Fruit fly (Drosophila melanogaster) whole organism, embryonic: ENCODE results near the gene Prp3.

ENCODE experiments used
- CG10147 ChIP-seq: fragments of 200-800 bp; sonication (Bioruptor generic); optimal IDR thresholded peaks from 2 replicates; lab custom pipeline; 2019; ENCODE audit warnings: missing biosample characterization, mild to moderate bottlenecking, missing genetic modification characterization, moderate library complexity
- CG10565 ChIP-seq: fragments of 200-800 bp; sonication (Bioruptor generic); optimal IDR thresholded peaks from 3 replicates; lab custom pipeline; 2016; ENCODE audit warnings: missing biosample characterization, mild to moderate bottlenecking, missing genetic modification characterization
- CG12104 ChIP-seq: fragments of 200-800 bp; sonication (Bioruptor generic); optimal IDR thresholded peaks from 3 replicates; lab custom pipeline; 2016; ENCODE audit warnings: missing biosample characterization, missing genetic modification characterization
- CG12155 ChIP-seq: fragments of 200-800 bp; sonication (Bioruptor generic); optimal IDR thresholded peaks from 3 replicates; lab custom pipeline; 2016; ENCODE audit warnings: missing biosample characterization, missing genetic modification characterization
- CG1233 ChIP-seq: fragments of 200-800 bp; sonication (Bioruptor generic); optimal IDR thresholded peaks from 4 replicates; lab custom pipeline; 2018; ENCODE audit warnings: missing biosample characterization, mild to moderate bottlenecking, missing genetic modification characterization
- CG13424 ChIP-seq: fragments of 200-800 bp; sonication (Bioruptor generic); optimal IDR thresholded peaks from 2 replicates; lab custom pipeline; 2019; ENCODE audit warnings: missing biosample characterization, mild to moderate bottlenecking, missing genetic modification characterization, moderate library complexity
- CG14860 ChIP-seq: fragments of 200-800 bp; sonication (Bioruptor generic); IDR thresholded peaks from 3 replicates; pipeline ENCODE4 v1.3.6; 2022; ENCODE audit warnings: missing biosample characterization, missing genetic modification characterization; ENCODE audit not compliant: partially characterized antibody
- CG1647 ChIP-seq: fragments of 200-800 bp; sonication (Bioruptor generic); optimal IDR thresholded peaks from 3 replicates; lab custom pipeline; 2016; ENCODE audit warnings: missing biosample characterization, missing genetic modification characterization
- CG16779 ChIP-seq: fragments of 200-800 bp; sonication (Bioruptor generic); IDR thresholded peaks from 2 replicates; pipeline ENCODE4 v1.3.6; 2022; ENCODE audit warnings: missing biosample characterization, missing genetic modification characterization
- CG4730 ChIP-seq: fragments of 200-800 bp; sonication (Bioruptor generic); IDR thresholded peaks from 2 replicates; pipeline ENCODE4 v1.3.6; 2022; ENCODE audit warnings: missing biosample characterization, missing genetic modification characterization
- CG6654 ChIP-seq: fragments of 200-800 bp; sonication (Bioruptor generic); optimal IDR thresholded peaks from 2 replicates; lab custom pipeline; 2017; ENCODE audit warnings: missing biosample characterization, mild to moderate bottlenecking, missing genetic modification characterization
- CG6683 ChIP-seq: fragments of 200-800 bp; sonication (Bioruptor generic); optimal IDR thresholded peaks from 2 replicates; lab custom pipeline; 2017; ENCODE audit warnings: missing biosample characterization, mild to moderate bottlenecking, missing genetic modification characterization, missing genetic modification reagents
- CG6689 ChIP-seq: fragments of 200-800 bp; sonication (Bioruptor generic); IDR thresholded peaks from 2 replicates; pipeline ENCODE4 v1.3.6; 2022; ENCODE audit warnings: missing biosample characterization, missing genetic modification characterization
- CG6791 ChIP-seq: fragments of 200-800 bp; sonication (Bioruptor generic); IDR thresholded peaks from 3 replicates; pipeline ENCODE4 v1.3.6; 2022; ENCODE audit warnings: missing biosample characterization, missing genetic modification characterization; ENCODE audit not compliant: partially characterized antibody
- CG6813 ChIP-seq: fragments of 200-800 bp; sonication (Bioruptor generic); optimal IDR thresholded peaks from 2 replicates; lab custom pipeline; 2017; ENCODE audit warnings: missing biosample characterization, missing genetic modification characterization, mild to moderate bottlenecking, moderate library complexity, missing genetic modification reagents
- CG8290 ChIP-seq, 3 experiments: fragments of 200-800 bp; sonication (Bioruptor generic); optimal IDR thresholded peaks; 2 replicates each; lab custom pipeline; 2016 to 2019; ENCODE audit warnings: missing biosample characterization in 3 of 3, missing genetic modification characterization in 3 of 3, mild to moderate bottlenecking in 2 of 3, moderate library complexity in 1 of 3
- CG9727 ChIP-seq: fragments of 200-800 bp; sonication (Bioruptor generic); optimal IDR thresholded peaks from 3 replicates; lab custom pipeline; 2017; ENCODE audit warnings: missing biosample characterization, mild to moderate bottlenecking, missing genetic modification characterization
- CG9932 ChIP-seq: fragments of 200-800 bp; sonication (Bioruptor generic); IDR thresholded peaks from 2 replicates; pipeline ENCODE4 v1.3.6; 2022; ENCODE audit warnings: missing biosample characterization, missing genetic modification characterization
- Camta ChIP-seq: fragments of 200-800 bp; sonication (Bioruptor generic); optimal IDR thresholded peaks from 2 replicates; lab custom pipeline; 2016; ENCODE audit warnings: missing biosample characterization, missing genetic modification characterization
- Dek ChIP-seq: fragments of 200-800 bp; sonication (Bioruptor generic); optimal IDR thresholded peaks from 3 replicates; lab custom pipeline; 2019; ENCODE audit warnings: missing biosample characterization, mild to moderate bottlenecking, missing genetic modification characterization, moderate library complexity
- Hand ChIP-seq: fragments of 200-800 bp; sonication (Bioruptor generic); optimal IDR thresholded peaks from 2 replicates; lab custom pipeline; 2017; ENCODE audit warnings: mild to moderate bottlenecking, missing biosample characterization, missing genetic modification reagents, missing genetic modification characterization
- HmgD ChIP-seq: fragments of 200-800 bp; sonication (Bioruptor generic); optimal IDR thresholded peaks from 3 replicates; lab custom pipeline; 2016; ENCODE audit warnings: missing biosample characterization, missing genetic modification characterization
- HmgZ ChIP-seq: fragments of 200-800 bp; sonication (Bioruptor generic); optimal IDR thresholded peaks from 2 replicates; lab custom pipeline; 2018; ENCODE audit warnings: missing biosample characterization, mild to moderate bottlenecking, missing genetic modification characterization
- Hmr ChIP-seq: fragments of 200-800 bp; sonication (Bioruptor generic); optimal IDR thresholded peaks from 3 replicates; lab custom pipeline; 2017; ENCODE audit warnings: mild to moderate bottlenecking, missing biosample characterization, missing genetic modification reagents, missing genetic modification characterization
- MESR4 ChIP-seq: fragments of 200-800 bp; sonication (Bioruptor generic); optimal IDR thresholded peaks from 2 replicates; lab custom pipeline; 2018; ENCODE audit warnings: missing biosample characterization, mild to moderate bottlenecking, missing genetic modification characterization, moderate library complexity
- Med ChIP-seq: fragments of 200-800 bp; sonication (Bioruptor generic); peaks from one replicate; lab custom pipeline; 2016; ENCODE audit warnings: missing biosample characterization, missing genetic modification characterization, mild to moderate bottlenecking, inconsistent platforms, moderate library complexity
- Opbp ChIP-seq: fragments of 200-800 bp; sonication (Bioruptor generic); IDR thresholded peaks from 3 replicates; pipeline ENCODE4 v1.3.6; 2022; ENCODE audit warnings: missing biosample characterization, missing genetic modification characterization; ENCODE audit not compliant: partially characterized antibody
- Sox100B ChIP-seq: fragments of 200-800 bp; sonication (Bioruptor generic); optimal IDR thresholded peaks from 3 replicates; lab custom pipeline; 2018; ENCODE audit warnings: missing biosample characterization, mild to moderate bottlenecking, missing genetic modification characterization
- chm ChIP-seq: fragments of 200-800 bp; sonication (Bioruptor generic); IDR thresholded peaks from 2 replicates; pipeline ENCODE4 v1.3.6; 2022; ENCODE audit warnings: missing biosample characterization, missing genetic modification characterization
- crc ChIP-seq: fragments of 200-800 bp; sonication (Bioruptor generic); optimal IDR thresholded peaks from 2 replicates; lab custom pipeline; 2016; ENCODE audit warnings: missing biosample characterization, missing genetic modification characterization
- cwo ChIP-seq: fragments of 200-800 bp; sonication (Bioruptor generic); optimal IDR thresholded peaks from 3 replicates; lab custom pipeline; 2017; ENCODE audit warnings: missing biosample characterization, missing genetic modification characterization, mild to moderate bottlenecking, moderate library complexity, missing genetic modification reagents
- dati ChIP-seq: fragments of 200-800 bp; sonication (Bioruptor generic); IDR thresholded peaks from 2 replicates; pipeline ENCODE4 v1.3.6; 2022; ENCODE audit warnings: missing biosample characterization, missing genetic modification characterization
- dm ChIP-seq: fragments of 200-800 bp; sonication (Bioruptor generic); optimal IDR thresholded peaks from 3 replicates; lab custom pipeline; 2016; ENCODE audit warnings: missing biosample characterization, missing genetic modification characterization
- dpn ChIP-seq, 2 experiments: fragments of 200-800 bp; sonication (Bioruptor generic); optimal IDR thresholded peaks; 3 replicates each; lab custom pipeline; 2016; ENCODE audit warnings: missing biosample characterization in 2 of 2, missing genetic modification characterization in 2 of 2
- fru ChIP-seq: fragments of >200 bp; optimal IDR thresholded peaks from 2 replicates; lab custom pipeline; 2017
- ftz-f1 ChIP-seq: fragments of 200-800 bp; sonication (Bioruptor generic); optimal IDR thresholded peaks from 2 replicates; lab custom pipeline; 2016; ENCODE audit warnings: missing biosample characterization, missing genetic modification characterization
- hkb ChIP-seq, 2 experiments: fragments of 200-800 bp in 1 of 2; fragments of >200 bp in 1 of 2; sonication (Bioruptor generic) in 1 of 2; IDR thresholded peaks in 1 of 2; optimal IDR thresholded peaks in 1 of 2; 2 replicates each; pipeline versions ENCODE4 v1.3.6 to Lab custom; 2017 to 2022; ENCODE audit warnings: missing biosample characterization in 1 of 2, missing genetic modification characterization in 1 of 2
- lab ChIP-seq: fragments of 200-800 bp; sonication (Bioruptor generic); optimal IDR thresholded peaks from 3 replicates; lab custom pipeline; 2017; ENCODE audit warnings: missing biosample characterization, missing genetic modification characterization, mild to moderate bottlenecking, moderate library complexity, missing genetic modification reagents
- nerfin-1 ChIP-seq: fragments of 200-800 bp; sonication (Bioruptor generic); optimal IDR thresholded peaks from 3 replicates; lab custom pipeline; 2019; ENCODE audit warnings: missing biosample characterization, mild to moderate bottlenecking, missing genetic modification characterization, moderate library complexity
- run ChIP-seq: fragments of 200-800 bp; sonication (Bioruptor generic); optimal IDR thresholded peaks from 3 replicates; lab custom pipeline; 2018; ENCODE audit warnings: missing biosample characterization, mild to moderate bottlenecking, missing genetic modification characterization
- sens ChIP-seq: fragments of 200-800 bp; sonication (Bioruptor generic); peaks from one replicate; lab custom pipeline; 2016; ENCODE audit warnings: missing biosample characterization, missing genetic modification characterization
- sisA ChIP-seq: fragments of 200-800 bp; sonication (Bioruptor generic); IDR thresholded peaks from 2 replicates; pipeline ENCODE4 v1.3.6; 2022; ENCODE audit warnings: missing biosample characterization, missing genetic modification characterization
- slbo ChIP-seq: fragments of 200-800 bp; sonication (Bioruptor generic); IDR thresholded peaks from 2 replicates; pipeline ENCODE4 v1.3.6; 2022; ENCODE audit warnings: missing biosample characterization, missing genetic modification characterization
- tna ChIP-seq: fragments of 200-800 bp; sonication (Bioruptor generic); IDR thresholded peaks from 2 replicates; pipeline ENCODE4 v1.3.6; 2022; ENCODE audit warnings: missing biosample characterization, missing genetic modification characterization; ENCODE audit not compliant: partially characterized antibody
- unpg ChIP-seq: fragments of 200-800 bp; sonication (Bioruptor generic); optimal IDR thresholded peaks from 3 replicates; lab custom pipeline; 2018; ENCODE audit warnings: missing biosample characterization, mild to moderate bottlenecking, missing genetic modification characterization, moderate library complexity
- vvl ChIP-seq: fragments of 200-800 bp; sonication (Bioruptor generic); IDR thresholded peaks from 2 replicates; pipeline ENCODE4 v1.3.6; 2022; ENCODE audit warnings: missing biosample characterization, missing genetic modification characterization

Gene Prp3

DNA sequence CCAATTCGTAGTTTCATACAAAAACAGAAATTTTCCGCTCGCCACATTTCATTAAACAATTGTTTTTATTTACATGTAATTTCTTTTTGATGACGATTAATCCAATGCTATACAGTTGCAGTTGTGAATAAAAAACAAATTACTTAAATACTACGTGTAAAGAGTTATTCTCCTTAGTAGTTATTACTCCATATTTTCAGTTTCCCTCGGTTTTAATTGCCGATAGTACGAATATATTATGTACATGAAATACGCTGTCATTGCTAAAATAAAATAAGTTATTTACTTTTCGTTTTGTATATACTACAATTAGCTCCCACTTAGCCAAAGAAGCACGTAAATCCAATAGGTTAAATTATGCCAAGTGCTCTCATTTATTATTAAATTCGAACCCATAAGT, 43.5 kb downstream of the Prp3 start, which contains the start of gene CG42655:
Gene CG42655 (minus strand): TSS at position 101 of the 400 bp plus-strand sequence.
- TF ChIP-seq nerfin-1 (tag; lab: Kevin White, UChicago) (no peak), CG12104 (GFP tag; lab: Kevin White, UChicago) (no peak), CG9932 (GFP tag; lab: Robert Waterston, UW) (no peak), CG6683 (GFP tag; lab: Kevin White, UChicago) (no peak), CG1647 (GFP tag; lab: Kevin White, UChicago) (no peak), HmgZ (tag; lab: Kevin White, UChicago) (no peak), Camta (GFP tag; lab: Kevin White, UChicago) (no peak), Med (GFP tag; lab: Kevin White, UChicago) (no peak), chm (GFP tag; lab: Robert Waterston, UW) (no peak), Sox100B (GFP tag; lab: Kevin White, UChicago) (no peak), fru (lab: Kevin White, UChicago) (no peak), MESR4 (GFP tag; lab: Kevin White, UChicago) (no peak), CG6654 (GFP tag; lab: Kevin White, UChicago) (no peak), CG6791 (GFP tag; lab: Robert Waterston, UW) (no peak), CG14860 (GFP tag; lab: Robert Waterston, UW) (no peak), run (tag; lab: Kevin White, UChicago) (no peak)

DNA sequence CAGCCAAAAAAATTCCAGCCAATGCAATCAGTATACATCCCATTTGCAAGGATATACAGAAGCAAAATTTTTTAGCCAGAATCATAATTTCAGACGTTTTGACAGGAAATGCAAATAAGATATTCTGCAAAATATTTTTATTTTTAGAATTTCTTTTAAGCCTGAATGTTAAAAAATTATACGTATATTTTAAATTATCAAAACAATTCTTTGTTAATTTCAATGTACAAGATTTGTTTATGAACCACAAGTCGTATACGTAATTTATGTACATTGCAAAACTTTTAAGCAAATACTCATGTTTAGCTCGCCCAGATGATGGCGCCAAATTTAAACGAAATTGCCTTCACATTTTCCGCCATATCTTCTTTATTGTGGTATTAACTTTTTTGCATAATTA, 44.3 kb downstream of the Prp3 start, which contains the start of gene CG42654:
Gene CG42654 (minus strand): TSS at position 101 of the 400 bp plus-strand sequence.
- TF ChIP-seq CG6689 (GFP tag; lab: Robert Waterston, UW), result no peak

DNA sequence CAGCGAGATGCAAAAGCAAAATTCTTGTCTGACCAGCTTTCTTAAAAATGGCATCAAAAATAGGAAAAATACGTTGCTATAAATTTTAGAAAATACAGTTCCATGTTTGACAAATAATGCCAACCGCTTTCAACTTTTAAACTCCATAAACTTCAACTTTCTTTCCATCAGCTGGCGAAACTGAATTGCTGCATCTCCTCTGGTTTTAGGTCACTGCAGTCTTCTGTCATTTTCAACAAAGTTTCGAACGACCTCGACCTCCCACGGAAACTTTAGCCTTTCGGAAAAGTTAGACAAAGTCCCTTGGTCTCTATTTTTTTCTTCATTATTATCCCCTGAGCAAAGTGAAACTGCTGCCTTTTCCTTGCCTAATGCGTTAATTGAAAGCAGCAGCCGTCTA, 45.6 kb downstream of the Prp3 start, which contains the start of gene CG42263:
Gene CG42263 (minus strand): TSS at position 101 of the 400 bp plus-strand sequence.
- TF ChIP-seq tna (GFP tag; lab: Robert Waterston, UW), result no peak
- TF ChIP-seq vvl, result no peak
- no peak for TF ChIP-seq dati (GFP tag; lab: Robert Waterston, UW)
- no peak for TF ChIP-seq CG10565 (GFP tag; lab: Kevin White, UChicago)
- no peak for TF ChIP-seq CG12155
- no peak for TF ChIP-seq Opbp
- TF ChIP-seq dm (GFP tag; lab: Kevin White, UChicago), result no peak
- no peak for TF ChIP-seq CG4730 (GFP tag; lab: Robert Waterston, UW)
- no peak for TF ChIP-seq crc (GFP tag; lab: Kevin White, UChicago)
- no peak for TF ChIP-seq sisA
- no peak for TF ChIP-seq CG16779 (GFP tag; lab: Robert Waterston, UW)

dm6 chr3L:19961805-19962204, 51.7 kb downstream of the Prp3 start:
- TF ChIP-seq CG6813 (GFP tag; lab: Kevin White, UChicago) (peak; percentile 25), dpn (GFP tag; optimal IDR thresholded peaks at IDR 0.05; lab: Kevin White, UChicago) (peak in 1 of 2 experiments; percentile 2), CG1233 (GFP tag; lab: Kevin White, UChicago) (no peak), slbo (GFP tag; lab: Robert Waterston, UW) (0 out of 2 replicates have a peak, but pooled peaks have one; percentile 13), Hand (GFP tag; lab: Kevin White, UChicago) (peak; percentile 75), hkb (optimal IDR thresholded peaks at IDR 0.05; lab: Kevin White, UChicago) (no peak), hkb (GFP tag; IDR thresholded peaks at IDR 0.05; lab: Robert Waterston, UW) (peak; percentile 27; the same call in 1 of the 2 replicates), HmgD (GFP tag; lab: Kevin White, UChicago) (no peak), CG8290 (GFP tag; optimal IDR thresholded peaks at IDR 0.05; lab: Kevin White, UChicago) (no peak), CG8290 (tag; optimal IDR thresholded peaks at IDR 0.05; lab: Kevin White, UChicago) (peak in 1 of 2 experiments; percentile 52), cwo (GFP tag; lab: Kevin White, UChicago) (peak; percentile 36), Hmr (GFP tag; lab: Kevin White, UChicago) (peak; percentile 68), sens (GFP tag; lab: Kevin White, UChicago) (peak; percentile 30), unpg (GFP tag; lab: Kevin White, UChicago) (peak; percentile 44), CG10147 (no peak), Dek (tag; lab: Kevin White, UChicago) (peak; percentile 20), CG9727 (no peak), ftz-f1 (GFP tag; lab: Kevin White, UChicago) (no peak), lab (GFP tag; lab: Kevin White, UChicago) (peak; percentile 56), CG13424 (tag; lab: Kevin White, UChicago) (peak; percentile 46)
